Worm (Caenorhabditis elegans) whole organism, midembryonic: ENCODE measurements around the gene F41C6.4.
A peak's percentile ranks its signal among the peaks of the same experiment; 100 is the strongest.

ENCODE experiments used
- T22C8.4 ChIP-seq: fragments of 200-800 bp; sonication (Bioruptor generic); IDR thresholded peaks from 2 replicates; pipeline ENCODE4 v1.3.6; 2022; ENCODE audit warnings: missing genetic modification characterization, missing compliant biosample characterization
- cog-1 ChIP-seq: sonication (generic microtip); optimal IDR thresholded peaks from 2 replicates; lab custom pipeline; 2016; ENCODE audit warnings: missing genetic modification characterization, missing compliant biosample characterization
- flt-1 ChIP-seq: fragments of 200-800 bp; sonication (Bioruptor generic); IDR thresholded peaks from 2 replicates; pipeline ENCODE4 v1.3.6; 2022; ENCODE audit warnings: missing genetic modification characterization, missing compliant biosample characterization
- klf-2 ChIP-seq: fragments of 200-800 bp; sonication (Bioruptor generic); conservative IDR thresholded peaks from 2 replicates; pipeline ENCODE4 v1.3.6; 2022; ENCODE audit warnings: missing genetic modification reagents, missing genetic modification characterization, missing compliant biosample characterization
- med-1 ChIP-seq: sonication (generic microtip); optimal IDR thresholded peaks from 2 replicates; lab custom pipeline; 2017; ENCODE audit warnings: missing genetic modification characterization, mild to moderate bottlenecking, missing compliant biosample characterization, antibody characterized with exemption, missing genetic modification reagents; ENCODE audit not compliant: insufficient read depth
- ref-1 ChIP-seq: fragments of 200-800 bp; sonication (Bioruptor generic); conservative IDR thresholded peaks from 2 replicates; pipeline ENCODE4 v1.3.6; 2022; ENCODE audit warnings: missing genetic modification reagents, missing genetic modification characterization, missing compliant biosample characterization
- tab-1 ChIP-seq: fragments of 200-800 bp; sonication (Bioruptor generic); IDR thresholded peaks from 2 replicates; pipeline ENCODE4 v1.3.6; 2022; ENCODE audit warnings: missing genetic modification characterization, missing compliant biosample characterization
- ztf-23 ChIP-seq: fragments of 200-800 bp; sonication (Bioruptor generic); IDR thresholded peaks from 2 replicates; pipeline ENCODE4 v1.3.6; 2022; ENCODE audit warnings: missing genetic modification reagents, missing genetic modification characterization, missing compliant biosample characterization
- ztf-29 ChIP-seq: fragments of 200-800 bp; sonication (Bioruptor generic); IDR thresholded peaks from 2 replicates; pipeline ENCODE4 v1.3.6; 2022; ENCODE audit warnings: missing genetic modification reagents, missing genetic modification characterization, missing compliant biosample characterization

Gene F41C6.4

ce11 chrX:6848596-6848995, 26.0 kb downstream of the F41C6.4 start:
- TF ChIP-seq ztf-23 (GFP tag; lab: Robert Waterston, UW): no peak
- no peak for TF ChIP-seq ref-1
- no peak for TF ChIP-seq ztf-29 (GFP tag; lab: Robert Waterston, UW)
- TF ChIP-seq klf-2 (GFP tag; lab: Robert Waterston, UW): no peak
- TF ChIP-seq med-1 (GFP tag; lab: Kevin White, UChicago): no peak
- TF ChIP-seq tab-1: no peak
- no peak for TF ChIP-seq flt-1 (GFP tag; lab: Robert Waterston, UW)

- TF ChIP-seq ztf-23 (GFP tag; lab: Robert Waterston, UW) (no peak), T22C8.4 (GFP tag; lab: Robert Waterston, UW) (no peak), ztf-29 (GFP tag; lab: Robert Waterston, UW) (no peak), ref-1 (no peak), flt-1 (GFP tag; lab: Robert Waterston, UW) (no peak), tab-1 (no peak), klf-2 (GFP tag; lab: Robert Waterston, UW) (no peak), med-1 (GFP tag; lab: Kevin White, UChicago) (no peak), cog-1 (tag; lab: Kevin White, UChicago) (no peak)
Observed at ce11 chrX:6845934-6846333, 28.7 kb downstream of the F41C6.4 start, which contains the start of gene C53B7.2. TSS of gene C53B7.2 (plus strand) at chrX:6846234.

- no peak for TF ChIP-seq tab-1
- no peak for TF ChIP-seq med-1 (GFP tag; lab: Kevin White, UChicago)
- no peak for TF ChIP-seq ref-1
- no peak for TF ChIP-seq cog-1 (tag; lab: Kevin White, UChicago)
- TF ChIP-seq ztf-23 (GFP tag; lab: Robert Waterston, UW): no peak
Observed at ce11 chrX:6844394-6845072, 30.1 kb downstream of the F41C6.4 start, which contains the start of gene C53B7.3. TSS of gene C53B7.3 (plus strand) at chrX:6844755.

- peak; percentile 87 for TF ChIP-seq T22C8.4 (GFP tag; lab: Robert Waterston, UW)
- TF ChIP-seq flt-1 (GFP tag; lab: Robert Waterston, UW): 0 out of 2 replicates have a peak, but pooled peaks have one; percentile 53
- peak; percentile 47 for TF ChIP-seq cog-1 (tag; lab: Kevin White, UChicago)
- TF ChIP-seq tab-1: no peak
- TF ChIP-seq ztf-29 (GFP tag; lab: Robert Waterston, UW): no peak
Observed at ce11 chrX:6840670-6841308, 33.8 kb downstream of the F41C6.4 start, which contains the start of the genes glr-6 and asg-2. TSS of gene glr-6 (minus strand) at chrX:6840720. TSS of gene asg-2 (plus strand) at chrX:6841258.

- TF ChIP-seq tab-1: no peak
- no peak for TF ChIP-seq med-1 (GFP tag; lab: Kevin White, UChicago)
- no peak for TF ChIP-seq cog-1 (tag; lab: Kevin White, UChicago)
- no peak for TF ChIP-seq T22C8.4 (GFP tag; lab: Robert Waterston, UW)
- no peak for TF ChIP-seq ref-1
- TF ChIP-seq klf-2 (GFP tag; lab: Robert Waterston, UW): no peak
- no peak for TF ChIP-seq ztf-23 (GFP tag; lab: Robert Waterston, UW)
- no peak for TF ChIP-seq ztf-29 (GFP tag; lab: Robert Waterston, UW)
- no peak for TF ChIP-seq flt-1 (GFP tag; lab: Robert Waterston, UW)
Observed at ce11 chrX:6836065-6836527, 38.5 kb downstream of the F41C6.4 start, which contains the start of gene F41B4.3. TSS of gene F41B4.3 (minus strand) at chrX:6836115.

ce11 chrX:6835166-6835565, 39.5 kb downstream of the F41C6.4 start, which contains the start of gene F41B4.2:
TSS of gene F41B4.2 (minus strand) at chrX:6835266.
- TF ChIP-seq ztf-29 (GFP tag; lab: Robert Waterston, UW) (no peak), tab-1 (no peak), ztf-23 (GFP tag; lab: Robert Waterston, UW) (no peak), cog-1 (tag; lab: Kevin White, UChicago) (no peak), klf-2 (GFP tag; lab: Robert Waterston, UW) (no peak), med-1 (GFP tag; lab: Kevin White, UChicago) (no peak), flt-1 (GFP tag; lab: Robert Waterston, UW) (no peak)

ce11 chrX:6825840-6826239, 48.8 kb downstream of the F41C6.4 start, which contains the start of gene F41B4.1:
TSS of gene F41B4.1 (minus strand) at chrX:6825862.
- no peak for TF ChIP-seq med-1 (GFP tag; lab: Kevin White, UChicago)
- TF ChIP-seq flt-1 (GFP tag; lab: Robert Waterston, UW): no peak
- TF ChIP-seq cog-1 (tag; lab: Kevin White, UChicago): no peak
- TF ChIP-seq ztf-29 (GFP tag; lab: Robert Waterston, UW): no peak
- no peak for TF ChIP-seq T22C8.4 (GFP tag; lab: Robert Waterston, UW)
- TF ChIP-seq ztf-23 (GFP tag; lab: Robert Waterston, UW): no peak
- TF ChIP-seq ref-1: no peak
- TF ChIP-seq klf-2 (GFP tag; lab: Robert Waterston, UW): no peak
- TF ChIP-seq tab-1: no peak
